Worm (Caenorhabditis elegans): ENCODE data around the gene C01B10.44.

Gene C01B10.44

DNA sequence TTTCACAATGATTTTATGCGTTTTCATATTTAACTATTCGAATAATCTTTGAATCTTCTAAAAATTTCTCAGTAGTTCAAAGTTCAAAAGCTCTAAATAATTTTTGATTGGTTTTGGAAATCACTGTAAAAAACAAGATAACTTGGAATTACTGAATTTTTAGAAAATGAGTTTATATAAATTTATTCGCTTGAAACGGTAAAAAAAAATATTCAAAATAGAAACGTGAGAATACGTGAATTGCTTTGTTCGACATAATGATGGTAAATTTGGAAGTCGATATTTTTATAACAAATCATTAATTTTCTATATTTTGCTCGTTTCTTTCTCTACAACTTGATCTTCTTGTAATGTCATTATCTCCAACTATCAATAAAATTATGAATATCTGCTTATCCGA, at the start of gene C01B10.44:
Gene C01B10.44, plus strand, starts transcription at position 301 of the 400 bp plus-strand sequence.
- TF ChIP-seq cog-1 (tag; optimal IDR thresholded peaks at IDR 0.05), result no peak
- TF ChIP-seq T22C8.4 (GFP tag; IDR thresholded peaks at IDR 0.05), result no peak
- no peak for TF ChIP-seq flt-1 (GFP tag; IDR thresholded peaks at IDR 0.05)
- no peak for TF ChIP-seq med-1 (GFP tag; optimal IDR thresholded peaks at IDR 0.05; ENCODE audit: insufficient read depth)
- TF ChIP-seq ztf-23 (GFP tag; IDR thresholded peaks at IDR 0.05), result no peak
- TF ChIP-seq ref-1 (GFP tag; conservative IDR thresholded peaks at IDR 0.05), result no peak
- no peak for TF ChIP-seq ztf-29 (GFP tag; IDR thresholded peaks at IDR 0.05)
- no peak for TF ChIP-seq klf-2 (GFP tag; conservative IDR thresholded peaks at IDR 0.05)
- no peak for TF ChIP-seq tab-1 (GFP tag; IDR thresholded peaks at IDR 0.05)

DNA sequence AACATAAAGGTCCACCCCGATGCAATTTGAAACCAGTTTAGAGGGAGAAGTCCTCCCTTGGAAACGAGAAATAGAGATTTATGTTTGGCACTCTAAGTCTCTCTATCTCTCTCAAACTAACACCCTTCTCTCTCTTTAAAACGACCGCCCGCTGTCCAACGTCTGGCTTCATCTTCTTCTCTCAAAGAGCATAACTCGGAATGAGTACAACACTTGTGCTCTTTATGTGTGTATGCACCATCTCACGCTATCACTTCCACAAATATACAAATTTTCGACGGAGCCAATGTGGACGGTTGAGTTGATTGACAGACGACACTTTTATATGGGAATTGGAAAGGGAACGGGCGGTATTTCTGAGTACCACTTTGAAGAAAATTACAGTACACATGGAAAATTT, 49.1 kb upstream of the C01B10.44 start:
- no peak for TF ChIP-seq med-1 (GFP tag; optimal IDR thresholded peaks at IDR 0.05; ENCODE audit: insufficient read depth)
- no peak for TF ChIP-seq klf-2 (GFP tag; conservative IDR thresholded peaks at IDR 0.05)
- no peak for TF ChIP-seq ref-1 (GFP tag; conservative IDR thresholded peaks at IDR 0.05)
- no peak for TF ChIP-seq ztf-23 (GFP tag; IDR thresholded peaks at IDR 0.05)
- no peak for TF ChIP-seq cog-1 (tag; optimal IDR thresholded peaks at IDR 0.05)
- no peak for TF ChIP-seq T22C8.4 (GFP tag; IDR thresholded peaks at IDR 0.05)
- no peak for TF ChIP-seq tab-1 (GFP tag; IDR thresholded peaks at IDR 0.05)
- no peak for TF ChIP-seq flt-1 (GFP tag; IDR thresholded peaks at IDR 0.05)
- TF ChIP-seq ztf-29 (GFP tag; IDR thresholded peaks at IDR 0.05), result no peak

DNA sequence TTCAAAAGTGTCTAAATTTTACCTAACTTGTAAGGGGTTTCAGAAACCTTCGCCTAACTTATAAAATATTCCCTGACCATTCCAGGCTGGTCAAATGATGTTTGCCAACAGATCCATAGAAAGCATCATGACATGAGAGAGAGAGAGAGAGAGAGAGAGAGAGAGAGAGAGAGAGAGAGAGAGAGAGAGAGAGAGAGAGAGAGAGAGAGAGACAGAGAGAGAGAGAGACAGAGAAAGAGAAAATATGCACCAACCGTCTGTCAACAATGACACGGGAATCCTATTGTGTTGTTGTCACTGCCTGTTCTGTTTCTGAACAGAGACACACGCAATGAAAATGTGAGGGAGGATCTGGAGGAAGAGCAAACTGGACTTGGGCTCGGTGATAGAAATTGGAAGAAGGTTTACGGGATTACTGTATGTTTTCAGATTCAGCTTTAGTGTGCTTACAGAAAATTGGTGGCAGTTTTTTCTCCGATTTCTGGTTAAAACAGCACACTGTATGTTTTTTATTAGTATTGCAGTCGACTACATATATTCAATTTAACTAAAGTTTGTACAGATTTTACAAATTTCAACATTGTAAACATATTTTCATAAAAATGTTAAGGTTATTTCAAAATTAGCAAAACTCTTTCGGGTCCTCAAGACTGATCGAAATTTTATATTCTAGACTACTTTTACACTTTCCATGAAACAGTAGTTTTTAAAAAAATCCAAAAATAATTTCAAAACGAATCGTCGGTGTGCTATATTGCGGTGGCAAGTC, 47.3 kb upstream of the C01B10.44 start:
- no peak for TF ChIP-seq cog-1 (tag; optimal IDR thresholded peaks at IDR 0.05)
- TF ChIP-seq flt-1 (GFP tag; IDR thresholded peaks at IDR 0.05), result no peak
- TF ChIP-seq ztf-29 (GFP tag; IDR thresholded peaks at IDR 0.05), result no peak
- TF ChIP-seq T22C8.4 (GFP tag; IDR thresholded peaks at IDR 0.05), result no peak
- TF ChIP-seq ztf-23 (GFP tag; IDR thresholded peaks at IDR 0.05), result no peak
- no peak for TF ChIP-seq med-1 (GFP tag; optimal IDR thresholded peaks at IDR 0.05; ENCODE audit: insufficient read depth)
- no peak for TF ChIP-seq klf-2 (GFP tag; conservative IDR thresholded peaks at IDR 0.05)
- TF ChIP-seq ref-1 (GFP tag; conservative IDR thresholded peaks at IDR 0.05), result no peak
- no peak for TF ChIP-seq tab-1 (GFP tag; IDR thresholded peaks at IDR 0.05)

DNA sequence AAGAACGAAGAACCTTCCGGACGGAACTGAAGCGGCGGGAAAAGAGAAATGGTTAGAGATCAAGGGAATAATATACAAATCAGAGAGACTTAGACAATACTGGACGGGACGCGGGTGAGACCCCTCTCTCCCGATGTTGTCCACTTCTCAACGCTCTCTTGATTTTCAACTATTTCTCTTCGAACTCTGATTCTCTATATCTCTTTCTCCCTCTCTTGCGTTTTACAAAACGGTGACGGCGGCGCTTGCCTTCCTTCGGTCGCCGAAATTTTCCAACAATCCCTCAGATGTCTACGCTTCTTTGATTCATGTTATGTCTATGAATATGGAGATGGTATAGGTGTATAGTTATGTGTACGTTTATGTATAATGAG, 46.8 kb upstream of the C01B10.44 start:
- peak; percentile 1 for TF ChIP-seq cog-1 (tag; optimal IDR thresholded peaks at IDR 0.05)
- TF ChIP-seq ref-1 (GFP tag; conservative IDR thresholded peaks at IDR 0.05), result no peak

DNA sequence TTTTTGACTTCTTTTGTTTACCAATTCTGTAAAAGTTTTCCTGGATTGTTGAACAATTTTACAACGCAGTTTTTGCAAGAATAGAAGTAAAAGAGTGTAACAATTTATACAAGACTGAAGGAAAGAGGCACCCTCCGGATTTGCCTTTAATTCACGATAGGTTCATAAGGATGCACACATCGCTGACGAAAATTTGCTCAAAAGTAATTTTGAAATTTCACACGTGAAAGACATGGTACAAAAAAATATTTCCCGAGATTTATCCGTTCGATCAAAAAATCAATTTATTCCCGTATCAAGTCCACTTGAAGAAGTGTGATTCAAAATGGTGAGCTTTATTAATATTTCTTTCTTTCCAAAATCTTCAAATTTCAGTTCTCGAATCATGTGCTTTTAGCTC, 45.6 kb upstream of the C01B10.44 start, which contains the start of gene C43G2.3:
Gene C43G2.3, plus strand, starts transcription at position 301 of the 400 bp plus-strand sequence.
- no peak for TF ChIP-seq tab-1 (GFP tag; IDR thresholded peaks at IDR 0.05)
- TF ChIP-seq ref-1 (GFP tag; conservative IDR thresholded peaks at IDR 0.05), result no peak
- TF ChIP-seq T22C8.4 (GFP tag; IDR thresholded peaks at IDR 0.05), result no peak
- TF ChIP-seq cog-1 (tag; optimal IDR thresholded peaks at IDR 0.05), result no peak

DNA sequence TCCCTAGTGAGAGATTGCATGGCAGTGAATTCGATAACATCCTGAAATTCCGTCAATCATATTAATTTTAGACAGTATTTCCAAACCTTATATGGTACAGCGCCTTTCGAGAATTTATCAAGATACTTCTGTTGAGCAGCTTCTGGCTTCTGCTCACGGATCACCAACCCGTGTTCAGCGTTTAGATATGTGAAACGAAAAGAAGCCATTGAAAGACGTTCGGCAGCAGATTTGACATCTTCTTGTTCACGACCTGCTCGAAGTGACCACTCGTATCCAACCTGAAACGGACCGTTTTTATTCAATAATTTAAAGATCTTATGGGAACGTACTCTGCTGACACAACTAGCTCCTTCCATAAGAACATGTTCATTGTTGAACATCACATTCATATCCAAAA, 41.8 kb upstream of the C01B10.44 start:
- TF ChIP-seq ref-1 (GFP tag; conservative IDR thresholded peaks at IDR 0.05) (no peak), ztf-29 (GFP tag; IDR thresholded peaks at IDR 0.05) (no peak), tab-1 (GFP tag; IDR thresholded peaks at IDR 0.05) (no peak), klf-2 (GFP tag; conservative IDR thresholded peaks at IDR 0.05) (no peak), flt-1 (GFP tag; IDR thresholded peaks at IDR 0.05) (no peak), ztf-23 (GFP tag; IDR thresholded peaks at IDR 0.05) (no peak), T22C8.4 (GFP tag; IDR thresholded peaks at IDR 0.05) (no peak)

DNA sequence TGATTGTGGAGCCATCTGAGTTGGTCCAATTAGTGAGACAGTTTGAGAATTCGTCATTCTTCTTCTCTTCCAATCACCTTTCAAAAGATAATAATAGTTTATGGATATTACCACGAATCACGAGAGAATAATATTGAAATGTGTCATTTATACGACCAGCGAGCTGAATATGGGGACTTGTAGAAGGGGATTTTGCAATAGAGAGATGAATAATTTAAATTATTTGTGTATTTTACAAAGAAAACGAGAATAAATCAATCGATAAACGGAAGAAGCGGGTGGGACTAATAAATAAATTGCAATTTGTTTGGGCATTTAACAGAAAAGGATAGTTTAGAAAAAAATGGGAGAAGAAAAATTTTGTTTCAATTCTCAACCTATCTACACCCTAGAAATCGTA, 40.9 kb upstream of the C01B10.44 start, which contains the start of gene odr-8:
Gene odr-8, minus strand, starts transcription at position 101 of the 400 bp plus-strand sequence.
- no peak for TF ChIP-seq ztf-23 (GFP tag; IDR thresholded peaks at IDR 0.05)
- no peak for TF ChIP-seq ztf-29 (GFP tag; IDR thresholded peaks at IDR 0.05)
- TF ChIP-seq tab-1 (GFP tag; IDR thresholded peaks at IDR 0.05), result no peak
- no peak for TF ChIP-seq ref-1 (GFP tag; conservative IDR thresholded peaks at IDR 0.05)
- TF ChIP-seq med-1 (GFP tag; optimal IDR thresholded peaks at IDR 0.05; ENCODE audit: insufficient read depth), result no peak
- no peak for TF ChIP-seq flt-1 (GFP tag; IDR thresholded peaks at IDR 0.05)
- no peak for TF ChIP-seq T22C8.4 (GFP tag; IDR thresholded peaks at IDR 0.05)

DNA sequence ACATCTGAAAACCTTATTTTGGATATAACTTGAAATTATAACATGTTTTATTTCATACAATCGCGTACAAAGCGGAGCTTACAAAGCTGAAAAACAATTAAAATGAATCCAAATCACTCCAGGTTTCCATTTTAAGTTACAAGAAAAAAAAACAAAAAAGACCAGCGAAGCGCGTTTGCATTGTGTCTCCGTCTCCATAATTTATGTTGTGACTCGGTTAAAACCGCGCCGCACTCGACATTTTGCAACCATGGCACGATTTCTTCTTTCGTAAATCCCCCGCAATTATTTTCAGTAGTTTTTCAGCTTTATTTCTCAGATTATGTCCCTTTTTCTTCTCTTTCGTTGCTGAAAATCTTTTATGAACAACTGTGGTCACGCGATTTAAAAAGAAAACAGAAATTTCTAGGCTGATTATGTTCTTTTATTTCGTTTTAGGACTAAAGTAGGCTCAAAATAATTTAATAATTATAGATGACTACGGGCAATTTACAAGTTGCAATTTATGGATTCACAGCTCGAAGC, 38.0 kb upstream of the C01B10.44 start, which contains the start of the genes F38A5.2 and dnj-11:
Gene F38A5.2, minus strand, starts transcription at position 4 of the 525 bp plus-strand sequence.
Gene dnj-11, plus strand, starts transcription at position 475 of the 525 bp plus-strand sequence.
- peak; percentile 19 for TF ChIP-seq cog-1 (tag; optimal IDR thresholded peaks at IDR 0.05)
- TF ChIP-seq ztf-29 (GFP tag; IDR thresholded peaks at IDR 0.05), result no peak
- TF ChIP-seq T22C8.4 (GFP tag; IDR thresholded peaks at IDR 0.05), result no peak
- TF ChIP-seq tab-1 (GFP tag; IDR thresholded peaks at IDR 0.05), result no peak
- TF ChIP-seq klf-2 (GFP tag; conservative IDR thresholded peaks at IDR 0.05), result no peak
- TF ChIP-seq ztf-23 (GFP tag; IDR thresholded peaks at IDR 0.05), result peak; percentile 59; the same call in 1 of the 2 replicates
- no peak for TF ChIP-seq med-1 (GFP tag; optimal IDR thresholded peaks at IDR 0.05; ENCODE audit: insufficient read depth)
- TF ChIP-seq ref-1 (GFP tag; conservative IDR thresholded peaks at IDR 0.05), result no peak
- 0 out of 2 replicates have a peak, but pooled peaks have one; percentile 19 for TF ChIP-seq flt-1 (GFP tag; IDR thresholded peaks at IDR 0.05)

DNA sequence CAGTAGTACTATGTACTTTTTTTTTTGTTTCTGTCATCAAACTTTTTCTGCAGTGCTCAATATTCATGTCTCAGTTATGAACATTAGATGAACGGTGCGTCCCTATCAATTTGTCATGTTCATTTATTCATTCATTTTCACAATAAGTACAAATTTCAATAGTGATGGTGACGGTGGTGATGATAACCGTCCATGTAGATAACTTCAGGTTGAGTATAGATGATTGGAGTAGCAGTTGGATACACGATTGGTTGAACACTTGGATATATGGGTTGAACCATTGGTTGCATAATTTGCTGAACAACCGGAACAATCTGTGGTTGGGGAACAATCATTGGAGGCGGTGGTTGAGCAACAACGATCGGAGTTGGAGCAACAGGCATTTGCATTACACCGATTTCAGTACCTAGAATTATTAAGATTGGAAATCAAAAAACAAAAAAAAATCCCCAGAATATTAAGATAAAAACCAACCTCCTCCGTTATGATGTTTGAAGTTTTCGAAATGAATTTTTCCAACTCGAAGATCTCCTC, 35.3 kb upstream of the C01B10.44 start:
- TF ChIP-seq flt-1 (GFP tag; IDR thresholded peaks at IDR 0.05), result no peak
- no peak for TF ChIP-seq cog-1 (tag; optimal IDR thresholded peaks at IDR 0.05)
- TF ChIP-seq ztf-23 (GFP tag; IDR thresholded peaks at IDR 0.05), result no peak
- TF ChIP-seq klf-2 (GFP tag; conservative IDR thresholded peaks at IDR 0.05), result no peak
- TF ChIP-seq med-1 (GFP tag; optimal IDR thresholded peaks at IDR 0.05; ENCODE audit: insufficient read depth), result no peak
- TF ChIP-seq ref-1 (GFP tag; conservative IDR thresholded peaks at IDR 0.05), result no peak
- no peak for TF ChIP-seq tab-1 (GFP tag; IDR thresholded peaks at IDR 0.05)
- TF ChIP-seq T22C8.4 (GFP tag; IDR thresholded peaks at IDR 0.05), result no peak
- no peak for TF ChIP-seq ztf-29 (GFP tag; IDR thresholded peaks at IDR 0.05)

Data from whole organism, midembryonic.